Fruit fly (Drosophila melanogaster): ENCODE results near the gene CG5639.

The CG5639 gene

dm6 chr3R:27595979-27596378 lies at the start of gene CG5639:
TSS of gene CG5639 (minus strand) at chr3R:27596130.
- TF ChIP-seq lola (GFP tag; optimal IDR thresholded peaks at IDR 0.05), result no peak
- no peak for TF ChIP-seq CG9705 (GFP tag; optimal IDR thresholded peaks at IDR 0.05)
- TF ChIP-seq Jra (GFP tag; optimal IDR thresholded peaks at IDR 0.05), result no peak
- no peak for TF ChIP-seq Hnf4 (GFP tag; optimal IDR thresholded peaks at IDR 0.05)
- TF ChIP-seq Vsx2 (GFP tag; optimal IDR thresholded peaks at IDR 0.05; ENCODE audit: partially characterized antibody), result no peak
- no peak for TF ChIP-seq Hr83 (GFP tag; optimal IDR thresholded peaks at IDR 0.05; ENCODE audit: poor library complexity, severe bottlenecking)
- no peak for TF ChIP-seq br (GFP tag; optimal IDR thresholded peaks at IDR 0.05)
- TF ChIP-seq HLH106 (tag; optimal IDR thresholded peaks at IDR 0.05), result no peak
- TF ChIP-seq woc (GFP tag; optimal IDR thresholded peaks at IDR 0.05), result no peak
- TF ChIP-seq OdsH (GFP tag; optimal IDR thresholded peaks at IDR 0.05), result no peak
- no peak for TF ChIP-seq Abd-B (GFP tag; optimal IDR thresholded peaks at IDR 0.05)
- TF ChIP-seq dl (GFP tag; optimal IDR thresholded peaks at IDR 0.05; ENCODE audit: insufficient read depth in 1 of 2, partially characterized antibody in 2 of 2), result no peak
- TF ChIP-seq tai (GFP tag; optimal IDR thresholded peaks at IDR 0.05), result no peak
- no peak for TF ChIP-seq Hr78 (GFP tag; optimal IDR thresholded peaks at IDR 0.05)
- TF ChIP-seq Myc (optimal IDR thresholded peaks at IDR 0.05), result no peak
- no peak for TF ChIP-seq sv (GFP tag; optimal IDR thresholded peaks at IDR 0.05)

dm6 chr3R:27643080-27643479 lies 47.1 kb upstream of the CG5639 start:
- no peak for TF ChIP-seq ey (GFP tag; optimal IDR thresholded peaks at IDR 0.05)

- no peak for TF ChIP-seq Hnf4 (GFP tag; optimal IDR thresholded peaks at IDR 0.05)
- no peak for TF ChIP-seq lola (GFP tag; optimal IDR thresholded peaks at IDR 0.05)
- no peak for TF ChIP-seq foxo (GFP tag; optimal IDR thresholded peaks at IDR 0.05)
- TF ChIP-seq Dif (GFP tag; optimal IDR thresholded peaks at IDR 0.05; ENCODE audit: partially characterized antibody), result no peak
- TF ChIP-seq Hr78 (GFP tag; optimal IDR thresholded peaks at IDR 0.05), result no peak
- no peak for TF ChIP-seq psq (GFP tag; optimal IDR thresholded peaks at IDR 0.05)
- no peak for TF ChIP-seq Hr83 (GFP tag; optimal IDR thresholded peaks at IDR 0.05; ENCODE audit: poor library complexity, severe bottlenecking)
- TF ChIP-seq usp (GFP tag; optimal IDR thresholded peaks at IDR 0.05), result no peak
- TF ChIP-seq OdsH (GFP tag; optimal IDR thresholded peaks at IDR 0.05), result no peak
- no peak for TF ChIP-seq Abd-B (GFP tag; optimal IDR thresholded peaks at IDR 0.05)
- no peak for TF ChIP-seq Mio (GFP tag; optimal IDR thresholded peaks at IDR 0.05)
Measured at dm6 chr3R:27637264-27637860, 41.4 kb upstream of the CG5639 start.

- TF ChIP-seq Hr78 (GFP tag; optimal IDR thresholded peaks at IDR 0.05) (no peak), N (GFP tag; optimal IDR thresholded peaks at IDR 0.05) (no peak), dsf (GFP tag; optimal IDR thresholded peaks at IDR 0.05; ENCODE audit: borderline replicate concordance) (no peak), h (GFP tag; optimal IDR thresholded peaks at IDR 0.05) (no peak), foxo (GFP tag; optimal IDR thresholded peaks at IDR 0.05) (no peak), sv (GFP tag; optimal IDR thresholded peaks at IDR 0.05) (no peak), Dif (GFP tag; optimal IDR thresholded peaks at IDR 0.05; ENCODE audit: partially characterized antibody) (peak; percentile 53)
Measured at dm6 chr3R:27636720-27637119, 40.8 kb upstream of the CG5639 start.

- TF ChIP-seq Myc (optimal IDR thresholded peaks at IDR 0.05) (peak; percentile 96), N (GFP tag; optimal IDR thresholded peaks at IDR 0.05) (no peak), Abd-B (GFP tag; optimal IDR thresholded peaks at IDR 0.05) (no peak), CG9705 (GFP tag; optimal IDR thresholded peaks at IDR 0.05) (peak; percentile 99), usp (GFP tag; optimal IDR thresholded peaks at IDR 0.05) (no peak), jim (GFP tag; optimal IDR thresholded peaks at IDR 0.05) (peak; percentile 94), h (GFP tag; optimal IDR thresholded peaks at IDR 0.05) (peak; percentile 100), sage (GFP tag; optimal IDR thresholded peaks at IDR 0.05) (peak; percentile 98), Hnf4 (GFP tag; optimal IDR thresholded peaks at IDR 0.05) (peak; percentile 99), Hr83 (GFP tag; optimal IDR thresholded peaks at IDR 0.05; ENCODE audit: poor library complexity, severe bottlenecking) (peak; percentile 97), CG32264 (GFP tag; optimal IDR thresholded peaks at IDR 0.05) (peak; percentile 95), lola (GFP tag; optimal IDR thresholded peaks at IDR 0.05) (no peak), GATAd (GFP tag; optimal IDR thresholded peaks at IDR 0.05) (peak; percentile 98), Dif (GFP tag; optimal IDR thresholded peaks at IDR 0.05; ENCODE audit: partially characterized antibody) (no peak), psq (GFP tag; optimal IDR thresholded peaks at IDR 0.05) (peak; percentile 99), tai (GFP tag; optimal IDR thresholded peaks at IDR 0.05) (peak; percentile 98), Rel (GFP tag; optimal IDR thresholded peaks at IDR 0.05) (peak; percentile 92), Rel (tag; optimal IDR thresholded peaks at IDR 0.05) (peak; percentile 93), dl (GFP tag; optimal IDR thresholded peaks at IDR 0.05; ENCODE audit: insufficient read depth in 1 of 2, partially characterized antibody in 2 of 2) (no peak), Vsx2 (GFP tag; optimal IDR thresholded peaks at IDR 0.05; ENCODE audit: partially characterized antibody) (no peak), dsf (GFP tag; optimal IDR thresholded peaks at IDR 0.05; ENCODE audit: borderline replicate concordance) (peak; percentile 98), ey (GFP tag; optimal IDR thresholded peaks at IDR 0.05) (peak; percentile 99), Dfd (GFP tag; optimal IDR thresholded peaks at IDR 0.05) (peak; percentile 97), fru (GFP tag; optimal IDR thresholded peaks at IDR 0.05) (peak; percentile 99), foxo (GFP tag; optimal IDR thresholded peaks at IDR 0.05) (peak; percentile 65 to 100), Jra (GFP tag; optimal IDR thresholded peaks at IDR 0.05) (peak; percentile 98), Hr78 (GFP tag; optimal IDR thresholded peaks at IDR 0.05) (no peak), Sp1 (GFP tag; optimal IDR thresholded peaks at IDR 0.05) (peak; percentile 99), CrebA (GFP tag; optimal IDR thresholded peaks at IDR 0.05; ENCODE audit: borderline replicate concordance) (peak; percentile 95), HLH106 (tag; optimal IDR thresholded peaks at IDR 0.05) (peak; percentile 100), OdsH (GFP tag; optimal IDR thresholded peaks at IDR 0.05) (peak; percentile 100), woc (GFP tag; optimal IDR thresholded peaks at IDR 0.05) (peak; percentile 97), br (GFP tag; optimal IDR thresholded peaks at IDR 0.05) (peak; percentile 99)
Measured at dm6 chr3R:27636010-27636584, 40.2 kb upstream of the CG5639 start, which contains the start of the genes CG5611 and Mtl. TSS of gene CG5611 (minus strand) at chr3R:27636060. TSS of gene Mtl (plus strand) at chr3R:27636412.

All from whole organism, wandering third instar larva.